Fruit fly (Drosophila melanogaster) Kc167 (cell line): Measurements from ENCODE around the gene CG9222.

Source experiments
- h ChIP-seq: fragments of >200 bp; optimal IDR thresholded peaks from 3 replicates; lab custom pipeline; 2018; ENCODE audit warnings: missing external identifiers
- psq ChIP-seq: fragments of >200 bp; optimal IDR thresholded peaks from 2 replicates; lab custom pipeline; 2017; ENCODE audit warnings: missing external identifiers

- no peak for TF ChIP-seq h (lab: Kevin White, UChicago)
- TF ChIP-seq psq, result no peak
These were observed 47.4 kb downstream of the CG9222 start for dm6 chr2L:6178118-6178739.
